Worm (Caenorhabditis elegans) whole organism, late embryonic: Measurements from ENCODE around the gene col-183.

Experiments used
- K09A11.1 ChIP-seq: sonication (generic microtip); optimal IDR thresholded peaks from 2 replicates; lab custom pipeline; 2017; ENCODE audit warnings: antibody characterized with exemption, mild to moderate bottlenecking, missing genetic modification characterization, missing compliant biosample characterization; ENCODE audit not compliant: insufficient read depth
- dve-1 ChIP-seq: sonication (generic microtip); optimal IDR thresholded peaks from 2 replicates; lab custom pipeline; 2017; ENCODE audit warnings: antibody characterized with exemption, mild to moderate bottlenecking, missing genetic modification characterization, missing compliant biosample characterization
- elt-4 ChIP-seq: sonication (generic microtip); optimal IDR thresholded peaks from 2 replicates; lab custom pipeline; 2016; ENCODE audit warnings: missing genetic modification characterization, missing compliant biosample characterization
- hlh-8 ChIP-seq: sonication (generic microtip); optimal IDR thresholded peaks from 2 replicates; lab custom pipeline; 2016; ENCODE audit warnings: missing genotype, missing genetic modification characterization, missing compliant biosample characterization
- npax-4 ChIP-seq: sonication (generic microtip); optimal IDR thresholded peaks from 2 replicates; lab custom pipeline; 2016; ENCODE audit warnings: missing genetic modification characterization, missing compliant biosample characterization
- pqm-1 ChIP-seq: sonication (generic microtip); optimal IDR thresholded peaks from 2 replicates; lab custom pipeline; 2016; ENCODE audit warnings: missing genetic modification characterization, missing compliant biosample characterization
- sox-4 ChIP-seq: sonication (generic microtip); optimal IDR thresholded peaks from 2 replicates; lab custom pipeline; 2017; ENCODE audit warnings: mild to moderate bottlenecking, missing genetic modification characterization, inconsistent platforms, missing compliant biosample characterization
- tbx-2 ChIP-seq: sonication (generic microtip); optimal IDR thresholded peaks from 2 replicates; lab custom pipeline; 2016; ENCODE audit warnings: missing genetic modification characterization, missing compliant biosample characterization
- unc-86 ChIP-seq: sonication (generic microtip); optimal IDR thresholded peaks from 2 replicates; lab custom pipeline; 2016; ENCODE audit warnings: missing genetic modification characterization, missing compliant biosample characterization

DNA sequence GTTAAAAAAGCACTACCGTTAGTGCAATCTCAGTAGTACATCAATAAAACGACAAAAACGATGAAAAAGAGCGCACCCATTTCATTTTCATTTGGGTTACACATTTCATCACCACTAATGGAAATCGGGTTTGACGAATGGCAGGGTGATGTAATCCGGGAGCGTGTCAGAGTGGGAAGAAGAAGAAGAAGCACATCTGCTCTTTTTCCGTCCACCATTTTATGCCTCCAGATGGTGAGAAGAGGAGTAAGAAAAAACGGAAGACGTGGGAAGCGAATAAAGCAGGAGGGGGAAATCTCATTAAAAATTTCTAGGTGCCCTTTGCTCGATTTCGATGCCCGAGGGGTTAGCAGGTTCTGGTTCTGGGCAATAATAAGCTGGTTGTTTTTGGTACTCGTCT, 38.5 kb upstream of the col-183 start:
- TF ChIP-seq elt-4 (tag; lab: Kevin White, UChicago) = no peak
- TF ChIP-seq sox-4 = no peak
- TF ChIP-seq K09A11.1 (tag; lab: Kevin White, UChicago) = no peak
- no peak for TF ChIP-seq unc-86 (tag; lab: Kevin White, UChicago)
- no peak for TF ChIP-seq hlh-8 (tag; lab: Kevin White, UChicago)
- no peak for TF ChIP-seq dve-1
- TF ChIP-seq npax-4 = no peak
- no peak for TF ChIP-seq tbx-2 (tag; lab: Kevin White, UChicago)
- TF ChIP-seq pqm-1 = no peak
